Fruit fly (Drosophila melanogaster): Measurements from ENCODE around the gene CG32152.

CG32152 gene

DNA sequence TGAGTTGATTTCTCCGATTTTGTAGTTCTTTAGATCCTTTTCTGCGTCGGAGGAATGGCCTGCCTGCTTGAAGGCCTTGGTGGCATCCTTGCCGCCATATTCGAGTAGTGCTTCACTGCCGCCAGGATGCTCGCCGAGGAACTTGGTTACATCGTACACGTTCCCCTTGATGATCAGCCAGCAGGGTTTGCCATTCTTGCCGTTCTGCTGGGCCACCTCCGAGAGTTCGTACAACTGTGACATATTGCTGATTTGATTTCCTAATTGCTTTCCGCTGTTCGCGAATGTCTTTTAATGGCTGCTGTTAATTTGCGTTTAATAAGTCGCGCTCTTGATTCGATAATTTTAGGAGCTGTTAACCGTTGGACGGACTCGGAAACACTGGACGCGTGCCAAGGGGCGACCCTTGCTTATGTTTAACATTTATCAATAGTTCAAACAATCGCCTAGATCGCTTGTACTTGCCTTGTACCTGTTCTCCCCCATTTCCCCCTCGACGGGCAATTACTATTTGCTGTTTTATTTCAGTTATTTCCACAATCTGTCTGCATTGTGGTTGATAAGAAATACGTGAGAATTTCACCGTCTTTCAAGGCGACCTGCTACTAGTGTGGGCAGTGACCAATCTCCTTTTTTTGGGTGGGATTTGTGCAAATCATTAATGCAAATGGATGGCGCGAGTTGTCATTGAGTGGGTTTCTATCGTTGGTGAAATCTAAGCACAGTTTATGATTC is 6.8 kb downstream of the CG32152 start (continued):
- no peak for TF ChIP-seq cwo (GFP tag; optimal IDR thresholded peaks at IDR 0.05)
- TF ChIP-seq tgo (GFP tag; IDR thresholded peaks at IDR 0.05), result no peak
- TF ChIP-seq sug (tag; optimal IDR thresholded peaks at IDR 0.05), result peak; percentile 74
- TF ChIP-seq bcd (GFP tag; optimal IDR thresholded peaks at IDR 0.05), result no peak
- TF ChIP-seq CG18262 (tag; optimal IDR thresholded peaks at IDR 0.05), result no peak
- TF ChIP-seq Hr78 (GFP tag; optimal IDR thresholded peaks at IDR 0.05), result peak in 1 of 2 experiments; percentile 6
- TF ChIP-seq pb (GFP tag; optimal IDR thresholded peaks at IDR 0.05), result no peak
- TF ChIP-seq bowl (GFP tag; IDR thresholded peaks at IDR 0.05), result no peak
- TF ChIP-seq Bgb (GFP tag; IDR thresholded peaks at IDR 0.05; ENCODE audit: partially characterized antibody), result no peak
- 0 out of 2 replicates have a peak, but pooled peaks have one; percentile 9 for TF ChIP-seq CG14441 (GFP tag; IDR thresholded peaks at IDR 0.05)
- no peak for TF ChIP-seq pros (GFP tag; optimal IDR thresholded peaks at IDR 0.05)
- peak; percentile 85 for TF ChIP-seq exex (tag; optimal IDR thresholded peaks at IDR 0.05)
- TF ChIP-seq so (GFP tag; IDR thresholded peaks at IDR 0.05), result no peak
- TF ChIP-seq Poxn (GFP tag; IDR thresholded peaks at IDR 0.05), result no peak
- TF ChIP-seq Pdp1 (GFP tag; optimal IDR thresholded peaks at IDR 0.05), result no peak
- no peak for TF ChIP-seq H2.0 (GFP tag; IDR thresholded peaks at IDR 0.05)
- no peak for TF ChIP-seq MESR4 (GFP tag; optimal IDR thresholded peaks at IDR 0.05)
- TF ChIP-seq CG11696 (GFP tag; IDR thresholded peaks at IDR 0.05), result no peak
- TF ChIP-seq Aef1 (GFP tag; IDR thresholded peaks at IDR 0.05), result no peak
- TF ChIP-seq CG12659 (GFP tag; optimal IDR thresholded peaks at IDR 0.05), result no peak
- TF ChIP-seq CG15073 (GFP tag; optimal IDR thresholded peaks at IDR 0.05), result no peak

DNA sequence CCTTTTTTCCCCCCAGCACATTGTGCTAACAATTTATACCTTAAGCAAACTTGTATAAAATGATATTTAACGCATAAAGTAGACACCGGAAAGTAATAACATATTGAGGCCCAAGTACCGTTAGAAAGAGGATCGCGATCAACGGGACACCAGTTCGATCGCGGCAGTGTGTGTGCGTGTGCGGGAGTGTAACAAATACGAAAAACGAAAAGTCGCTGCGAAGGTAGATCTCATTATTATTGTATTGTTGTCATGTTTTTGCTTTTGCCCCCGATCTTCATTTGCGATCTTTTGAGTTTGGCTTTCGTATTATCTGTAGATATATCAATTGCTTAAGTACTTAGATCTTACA is 11.8 kb downstream of the CG32152 start:
- TF ChIP-seq H2.0 (GFP tag; IDR thresholded peaks at IDR 0.05), result 0 out of 2 replicates have a peak, but pooled peaks have one; percentile 3
- 0 out of 3 replicates have a peak, but pooled peaks have one; percentile 8 for TF ChIP-seq zfh1 (GFP tag; IDR thresholded peaks at IDR 0.05)
- no peak for TF ChIP-seq Six4 (GFP tag; optimal IDR thresholded peaks at IDR 0.05)
- 0 out of 2 replicates have a peak, but pooled peaks have one; percentile 5 for TF ChIP-seq dati (GFP tag; IDR thresholded peaks at IDR 0.05)
- no peak for TF ChIP-seq danr (GFP tag; IDR thresholded peaks at IDR 0.05)
- peak; percentile 60 for TF ChIP-seq MESR4 (GFP tag; optimal IDR thresholded peaks at IDR 0.05)
- no peak for TF ChIP-seq ro (GFP tag; IDR thresholded peaks at IDR 0.05)
- TF ChIP-seq Dbx (GFP tag; IDR thresholded peaks at IDR 0.05), result no peak
- 0 out of 2 replicates have a peak, but pooled peaks have one; percentile 29 for TF ChIP-seq Drgx (GFP tag; IDR thresholded peaks at IDR 0.05)
- TF ChIP-seq CG34224 (GFP tag; IDR thresholded peaks at IDR 0.05; ENCODE audit: partially characterized antibody), result peak; percentile 25; the same call in 1 of the 3 replicates
- peak; percentile 9 for TF ChIP-seq nom (GFP tag; optimal IDR thresholded peaks at IDR 0.05)
- no peak for TF ChIP-seq Rfx (GFP tag; IDR thresholded peaks at IDR 0.05)
- 0 out of 3 replicates have a peak, but pooled peaks have one; percentile 31 for TF ChIP-seq H15 (GFP tag; IDR thresholded peaks at IDR 0.05)
- TF ChIP-seq nmo (GFP tag; optimal IDR thresholded peaks at IDR 0.05), result no peak
- no peak for TF ChIP-seq CG18764 (GFP tag; optimal IDR thresholded peaks at IDR 0.05)
- TF ChIP-seq MBD-R2 (GFP tag; IDR thresholded peaks at IDR 0.05), result peak; percentile 9
- TF ChIP-seq sima (GFP tag; optimal IDR thresholded peaks at IDR 0.05), result no peak
- no peak for TF ChIP-seq CG7839 (tag; optimal IDR thresholded peaks at IDR 0.05)
- TF ChIP-seq CG2116 (GFP tag; optimal IDR thresholded peaks at IDR 0.05), result no peak
- peak; percentile 57 for TF ChIP-seq cg (GFP tag; optimal IDR thresholded peaks at IDR 0.05)
- TF ChIP-seq Fer2 (tag; optimal IDR thresholded peaks at IDR 0.05), result no peak
- no peak for TF ChIP-seq CG14965 (GFP tag; optimal IDR thresholded peaks at IDR 0.05; ENCODE audit: borderline replicate concordance)
- TF ChIP-seq CG11504 (tag; optimal IDR thresholded peaks at IDR 0.05), result no peak
- 0 out of 2 replicates have a peak, but pooled peaks have one; percentile 3 for TF ChIP-seq Rx (GFP tag; IDR thresholded peaks at IDR 0.05)
- TF ChIP-seq peb (GFP tag; IDR thresholded peaks at IDR 0.05), result no peak
- TF ChIP-seq CG15696 (tag; optimal IDR thresholded peaks at IDR 0.05), result no peak
- TF ChIP-seq CG17186 (GFP tag; optimal IDR thresholded peaks at IDR 0.05), result peak; percentile 46
- TF ChIP-seq stc (GFP tag; IDR thresholded peaks at IDR 0.05), result 0 out of 2 replicates have a peak, but pooled peaks have one; percentile 1
- peak; percentile 44 for TF ChIP-seq CG4617 (GFP tag; optimal IDR thresholded peaks at IDR 0.05; ENCODE audit: borderline replicate concordance)
- TF ChIP-seq CG34422 (GFP tag; IDR thresholded peaks at IDR 0.05), result peak; percentile 3; the same call in 1 of the 3 replicates
